Fruit fly (Drosophila melanogaster): ENCODE data around the gene TwdlZ.

DNA sequence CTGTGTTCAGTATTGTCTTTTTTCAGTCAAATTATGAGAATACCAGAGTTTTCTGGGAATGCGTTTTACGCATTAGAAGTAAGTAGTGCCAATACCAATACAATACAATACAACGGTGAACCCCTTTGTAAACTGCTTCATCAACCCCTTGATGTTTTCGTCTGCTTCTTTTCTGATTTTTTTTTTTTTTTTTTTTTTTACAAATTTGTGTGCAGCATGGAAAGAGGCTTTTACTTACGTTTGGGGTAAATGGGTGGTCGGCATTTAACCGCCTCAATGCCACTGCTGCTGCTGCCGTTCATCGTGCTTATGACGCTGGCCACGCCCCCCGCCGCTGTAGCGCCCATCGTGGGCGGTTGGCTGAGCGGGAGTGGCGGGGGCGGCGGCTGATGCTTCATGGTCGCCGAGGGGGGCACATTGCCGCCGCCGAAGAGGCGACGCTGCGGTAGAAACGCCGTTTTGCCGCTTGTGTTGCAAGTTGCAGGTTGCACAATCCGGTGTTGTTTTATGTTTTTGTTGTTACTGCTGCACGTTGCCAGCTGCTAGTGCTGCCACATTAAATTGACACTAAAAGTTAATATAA lies 44.1 kb upstream of the TwdlZ start:
- no peak for TF ChIP-seq CG14711 (tag; optimal IDR thresholded peaks at IDR 0.05)
- no peak for TF ChIP-seq CG1620 (GFP tag; optimal IDR thresholded peaks at IDR 0.05)
- no peak for TF ChIP-seq Crg-1 (GFP tag; optimal IDR thresholded peaks at IDR 0.05)
